Fruit fly (Drosophila melanogaster): Measurements from ENCODE around the gene CG13458.

CG13458 gene

DNA sequence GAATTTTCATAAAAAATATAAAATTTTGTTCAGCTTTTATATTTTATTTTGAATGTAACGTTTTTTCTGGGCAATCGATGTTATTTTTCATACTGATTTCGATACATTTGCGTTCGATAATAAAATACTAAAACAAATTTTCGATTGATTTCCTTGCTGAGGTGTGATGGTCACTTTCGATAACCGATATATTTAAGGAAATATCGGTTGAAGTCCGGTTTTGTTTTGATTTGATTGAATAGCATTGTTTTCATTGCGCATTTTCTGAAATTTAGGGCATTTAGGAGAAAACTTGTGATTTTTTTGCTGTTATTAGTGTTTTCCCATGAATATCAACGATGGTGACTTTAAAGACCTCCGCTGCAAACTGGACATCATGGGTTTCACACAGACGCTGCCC is 3.2 kb downstream of the CG13458 start, which contains the start of gene Cep135 (continued):
- no peak for TF ChIP-seq CG15073 (GFP tag; optimal IDR thresholded peaks at IDR 0.05)
- no peak for TF ChIP-seq Nf-YA (GFP tag; IDR thresholded peaks at IDR 0.05)
- TF ChIP-seq CG9876 (GFP tag; optimal IDR thresholded peaks at IDR 0.05), result no peak
- no peak for TF ChIP-seq CG3065 (GFP tag; optimal IDR thresholded peaks at IDR 0.05)
- no peak for TF ChIP-seq chif (GFP tag; optimal IDR thresholded peaks at IDR 0.05)
- TF ChIP-seq ase (GFP tag; IDR thresholded peaks at IDR 0.05), result no peak
- TF ChIP-seq cato (GFP tag; optimal IDR thresholded peaks at IDR 0.05; ENCODE audit: borderline replicate concordance), result no peak
- peak; percentile 80 for TF ChIP-seq CG10267 (tag; optimal IDR thresholded peaks at IDR 0.05)
- TF ChIP-seq klu (GFP tag; IDR thresholded peaks at IDR 0.05), result no peak
- TF ChIP-seq CG6791 (GFP tag; IDR thresholded peaks at IDR 0.05; ENCODE audit: partially characterized antibody), result peak; percentile 90
- no peak for TF ChIP-seq CG3163 (GFP tag; optimal IDR thresholded peaks at IDR 0.05)
- peak; percentile 85 for TF ChIP-seq E2f2 (GFP tag; IDR thresholded peaks at IDR 0.05)
- peak; percentile 89 for TF ChIP-seq hbn (GFP tag; IDR thresholded peaks at IDR 0.05; ENCODE audit: partially characterized antibody)
- no peak for TF ChIP-seq unpg (GFP tag; optimal IDR thresholded peaks at IDR 0.05)
- no peak for TF ChIP-seq Blimp-1 (GFP tag; optimal IDR thresholded peaks at IDR 0.05)
- TF ChIP-seq inv (GFP tag; IDR thresholded peaks at IDR 0.05; ENCODE audit: partially characterized antibody), result peak; percentile 66
- no peak for TF ChIP-seq Adf1 (GFP tag; IDR thresholded peaks at IDR 0.05)
- peak; percentile 28 for TF ChIP-seq CG12659 (GFP tag; optimal IDR thresholded peaks at IDR 0.05)
- TF ChIP-seq trem (tag; optimal IDR thresholded peaks at IDR 0.05), result peak; percentile 71
- TF ChIP-seq gfzf (GFP tag; optimal IDR thresholded peaks at IDR 0.05), result peak; percentile 55
- peak; percentile 85 for TF ChIP-seq bbx (GFP tag; IDR thresholded peaks at IDR 0.05; ENCODE audit: partially characterized antibody)
- TF ChIP-seq CG30403 (GFP tag; optimal IDR thresholded peaks at IDR 0.05), result no peak
- TF ChIP-seq CG16813 (GFP tag; IDR thresholded peaks at IDR 0.05; ENCODE audit: partially characterized antibody), result peak; percentile 83
- no peak for TF ChIP-seq CG11247 (GFP tag; IDR thresholded peaks at IDR 0.05)
- TF ChIP-seq MBD-R2 (GFP tag; IDR thresholded peaks at IDR 0.05), result peak; percentile 45
- no peak for TF ChIP-seq esg (GFP tag; conservative IDR thresholded peaks at IDR 0.05)
- peak; percentile 90 for TF ChIP-seq Dref (GFP tag; IDR thresholded peaks at IDR 0.05)
- TF ChIP-seq CG2129 (GFP tag; IDR thresholded peaks at IDR 0.05; ENCODE audit: partially characterized antibody), result peak; percentile 48
- no peak for TF ChIP-seq vfl (GFP tag; optimal IDR thresholded peaks at IDR 0.05)
- no peak for TF ChIP-seq h (optimal IDR thresholded peaks at IDR 0.05)
- no peak for TF ChIP-seq sd (tag; optimal IDR thresholded peaks at IDR 0.05)
- peak; percentile 71 for TF ChIP-seq pzg (GFP tag; optimal IDR thresholded peaks at IDR 0.05)
- no peak for TF ChIP-seq CG6689 (GFP tag; IDR thresholded peaks at IDR 0.05)
- no peak for TF ChIP-seq eve (GFP tag; optimal IDR thresholded peaks at IDR 0.05)
- TF ChIP-seq sna (GFP tag; IDR thresholded peaks at IDR 0.05; ENCODE audit: partially characterized antibody), result peak; percentile 98
- no peak for TF ChIP-seq CG10959 (GFP tag; IDR thresholded peaks at IDR 0.05)
- peak; percentile 71 for TF ChIP-seq BEAF-32 (GFP tag; optimal IDR thresholded peaks at IDR 0.05)
- no peak for TF ChIP-seq tup (GFP tag; optimal IDR thresholded peaks at IDR 0.05)
- peak; percentile 24 for TF ChIP-seq CG30020 (tag; optimal IDR thresholded peaks at IDR 0.05)
- TF ChIP-seq zen2 (GFP tag; IDR thresholded peaks at IDR 0.05; ENCODE audit: partially characterized antibody), result peak; percentile 93
- TF ChIP-seq lilli (GFP tag; optimal IDR thresholded peaks at IDR 0.05), result no peak
- TF ChIP-seq CG17829 (tag; optimal IDR thresholded peaks at IDR 0.05), result peak; percentile 17
- TF ChIP-seq mam (GFP tag; optimal IDR thresholded peaks at IDR 0.05), result no peak
- peak; percentile 79; the same call in 2 of the 3 replicates for TF ChIP-seq Opbp (GFP tag; IDR thresholded peaks at IDR 0.05; ENCODE audit: partially characterized antibody)
- TF ChIP-seq MESR4 (GFP tag; optimal IDR thresholded peaks at IDR 0.05), result peak; percentile 15
- peak; percentile 50 for TF ChIP-seq CG9797 (GFP tag; optimal IDR thresholded peaks at IDR 0.05)
- TF ChIP-seq tx (GFP tag; optimal IDR thresholded peaks at IDR 0.05), result no peak
- TF ChIP-seq slbo (GFP tag; IDR thresholded peaks at IDR 0.05), result no peak
- peak; percentile 68; the same call in 2 of the 3 replicates for TF ChIP-seq knrl (GFP tag; IDR thresholded peaks at IDR 0.05; ENCODE audit: partially characterized antibody)
- TF ChIP-seq ci (GFP tag; IDR thresholded peaks at IDR 0.05), result no peak
- TF ChIP-seq nmo (GFP tag; optimal IDR thresholded peaks at IDR 0.05), result no peak

Measured in whole organism, embryonic.